Worm (Caenorhabditis elegans) whole organism, young adult: ENCODE data around the gene copd-1.

Experiments
- C06A6.2 ChIP-seq: fragments of 200-800 bp; sonication (Bioruptor generic); conservative IDR thresholded peaks from 2 replicates; pipeline ENCODE4 v1.3.6; 2022; ENCODE audit warnings: missing genetic modification characterization, missing compliant biosample characterization
- D2030.7 ChIP-seq: fragments of 200-800 bp; sonication (Bioruptor generic); IDR thresholded peaks from 2 replicates; pipeline ENCODE4 v1.3.6; 2022; ENCODE audit warnings: missing genetic modification reagents, missing genetic modification characterization, missing compliant biosample characterization
- F23B12.7 ChIP-seq: sonication (generic microtip); optimal IDR thresholded peaks from 2 replicates; lab custom pipeline; 2017; ENCODE audit warnings: missing genetic modification characterization, mild to moderate bottlenecking, missing compliant biosample characterization, antibody characterized with exemption, moderate library complexity; ENCODE audit not compliant: insufficient read depth
- F37B4.10 ChIP-seq: fragments of 200-800 bp; sonication (Bioruptor generic); IDR thresholded peaks from 2 replicates; pipeline ENCODE4 v1.3.6; 2022; ENCODE audit warnings: missing genetic modification characterization, missing compliant biosample characterization
- F52B5.7 ChIP-seq: sonication (generic microtip); optimal IDR thresholded peaks from 2 replicates; lab custom pipeline; 2016; ENCODE audit warnings: mild to moderate bottlenecking, missing genetic modification characterization, missing compliant biosample characterization
- K12H6.12 ChIP-seq: fragments of 200-800 bp; sonication (Bioruptor generic); optimal IDR thresholded peaks from 2 replicates; lab custom pipeline; 2018; ENCODE audit warnings: mild to moderate bottlenecking, missing genetic modification characterization, missing compliant biosample characterization
- T07F8.4 ChIP-seq: sonication (generic microtip); optimal IDR thresholded peaks from 2 replicates; lab custom pipeline; 2016; ENCODE audit warnings: mild to moderate bottlenecking, missing genetic modification characterization, moderate library complexity, missing compliant biosample characterization
- Y53F4B.3 ChIP-seq: fragments of 200-800 bp; sonication (Bioruptor generic); IDR thresholded peaks from 2 replicates; pipeline ENCODE4 v1.3.6; 2022; ENCODE audit warnings: missing genetic modification reagents, missing genetic modification characterization, missing compliant biosample characterization
- Y53G8AR.9 ChIP-seq: fragments of 200-800 bp; sonication (Bioruptor generic); conservative IDR thresholded peaks from 2 replicates; pipeline ENCODE4 v1.3.6; 2022; ENCODE audit warnings: missing genetic modification reagents, missing genetic modification characterization, missing compliant biosample characterization
- Y79H2A.3 ChIP-seq: fragments of 200-800 bp; sonication (Bioruptor generic); conservative IDR thresholded peaks from 2 replicates; pipeline ENCODE4 v1.3.6; 2022; ENCODE audit warnings: missing genetic modification reagents, missing genetic modification characterization, missing compliant biosample characterization
- ZK185.1 ChIP-seq: sonication (generic microtip); optimal IDR thresholded peaks from 2 replicates; lab custom pipeline; 2016; ENCODE audit warnings: mild to moderate bottlenecking, missing genetic modification characterization, missing compliant biosample characterization; ENCODE audit not compliant: poor library complexity, severe bottlenecking
- atf-7 ChIP-seq: sonication (generic microtip); optimal IDR thresholded peaks from 2 replicates; lab custom pipeline; 2017; ENCODE audit warnings: mild to moderate bottlenecking, missing genetic modification characterization, missing compliant biosample characterization
- attf-5 ChIP-seq: fragments of 200-800 bp; sonication (Bioruptor generic); optimal IDR thresholded peaks from 2 replicates; lab custom pipeline; 2018; ENCODE audit warnings: mild to moderate bottlenecking, missing genetic modification characterization, missing compliant biosample characterization
- attf-6 ChIP-seq: fragments of 200-800 bp; sonication (Bioruptor generic); IDR thresholded peaks from 2 replicates; pipeline ENCODE4 v1.3.6; 2022; ENCODE audit warnings: missing genetic modification reagents, missing genetic modification characterization, missing compliant biosample characterization
- cebp-1 ChIP-seq, 2 experiments: fragments of 200-800 bp in 1 of 2; sonication (Bioruptor generic) in 1 of 2; sonication (generic microtip) in 1 of 2; IDR thresholded peaks in 1 of 2; optimal IDR thresholded peaks in 1 of 2; 2 replicates each; pipeline versions ENCODE4 v1.3.6 to Lab custom; 2017 to 2022; ENCODE audit warnings: missing compliant biosample characterization in 2 of 2, missing genetic modification characterization in 2 of 2, mild to moderate bottlenecking in 1 of 2, missing genetic modification reagents in 1 of 2, moderate library complexity in 1 of 2
- ceh-100 ChIP-seq: fragments of 200-800 bp; sonication (Bioruptor generic); IDR thresholded peaks from 2 replicates; pipeline ENCODE4 v1.3.6; 2022; ENCODE audit warnings: missing genetic modification reagents, missing genetic modification characterization, missing compliant biosample characterization
- ceh-27 ChIP-seq: fragments of 200-800 bp; sonication (Bioruptor generic); optimal IDR thresholded peaks from 2 replicates; lab custom pipeline; 2018; ENCODE audit warnings: mild to moderate bottlenecking, missing genetic modification characterization, moderate library complexity, missing compliant biosample characterization
- ceh-40 ChIP-seq: fragments of 200-800 bp; sonication (Bioruptor generic); IDR thresholded peaks from 2 replicates; pipeline ENCODE4 v1.3.6; 2022; ENCODE audit warnings: missing genetic modification characterization, missing compliant biosample characterization
- ceh-79 ChIP-seq: sonication (generic microtip); optimal IDR thresholded peaks from 2 replicates; lab custom pipeline; 2017; ENCODE audit warnings: mild to moderate bottlenecking, missing genetic modification characterization, missing compliant biosample characterization
- dpl-1 ChIP-seq: fragments of 150-350 bp; optimal IDR thresholded peaks from 2 replicates; lab custom pipeline; 2014; ENCODE audit warnings: missing biosample characterization, missing genetic modification reagents, missing genetic modification characterization
- efl-1 ChIP-seq: fragments of 150-350 bp; optimal IDR thresholded peaks from 2 replicates; lab custom pipeline; 2014; ENCODE audit warnings: missing biosample characterization, missing genetic modification reagents, missing genetic modification characterization
- egl-44 ChIP-seq: fragments of 200-800 bp; sonication (Bioruptor generic); IDR thresholded peaks from 2 replicates; pipeline ENCODE4 v1.3.6; 2022; ENCODE audit warnings: missing genetic modification reagents, missing genetic modification characterization, missing compliant biosample characterization
- gei-17 ChIP-seq: fragments of 200-800 bp; sonication (Bioruptor generic); optimal IDR thresholded peaks from 2 replicates; lab custom pipeline; 2018; ENCODE audit warnings: mild to moderate bottlenecking, missing genetic modification characterization, missing compliant biosample characterization
- hlh-12 ChIP-seq: sonication (generic microtip); optimal IDR thresholded peaks from 2 replicates; lab custom pipeline; 2016; ENCODE audit warnings: missing genetic modification characterization, missing compliant biosample characterization
- hlh-26 ChIP-seq: fragments of 200-800 bp; sonication (Bioruptor generic); conservative IDR thresholded peaks from 2 replicates; pipeline ENCODE4 v1.3.6; 2022; ENCODE audit warnings: missing genetic modification reagents, missing genetic modification characterization, missing compliant biosample characterization
- hmg-1.2 ChIP-seq: fragments of 200-800 bp; sonication (Bioruptor generic); IDR thresholded peaks from 2 replicates; pipeline ENCODE4 v1.3.6; 2022; ENCODE audit warnings: missing genetic modification reagents, missing genetic modification characterization, missing compliant biosample characterization
- hsf-1 ChIP-seq: fragments of 200-800 bp; sonication (Bioruptor generic); IDR thresholded peaks from 2 replicates; pipeline ENCODE4 v1.3.6; 2022; ENCODE audit warnings: missing genetic modification reagents, missing genetic modification characterization, missing compliant biosample characterization
- lag-1 ChIP-seq: fragments of 200-800 bp; sonication (Bioruptor generic); IDR thresholded peaks from 2 replicates; pipeline ENCODE4 v1.3.6; 2022; ENCODE audit warnings: missing genetic modification reagents, missing genetic modification characterization, missing compliant biosample characterization
- let-526 ChIP-seq: fragments of 200-800 bp; sonication (Bioruptor generic); IDR thresholded peaks from 2 replicates; pipeline ENCODE4 v1.3.6; 2022; ENCODE audit warnings: missing genetic modification reagents, missing genetic modification characterization, missing compliant biosample characterization
- lin-26 ChIP-seq: fragments of 200-800 bp; sonication (Bioruptor generic); IDR thresholded peaks from 2 replicates; pipeline ENCODE4 v1.3.6; 2022; ENCODE audit warnings: missing genetic modification reagents, missing genetic modification characterization, missing compliant biosample characterization
- lsl-1 ChIP-seq: fragments of 200-800 bp; sonication (Bioruptor generic); optimal IDR thresholded peaks from 2 replicates; lab custom pipeline; 2018; ENCODE audit warnings: mild to moderate bottlenecking, missing genetic modification characterization, moderate library complexity, missing compliant biosample characterization
- lsy-27 ChIP-seq: sonication (generic microtip); optimal IDR thresholded peaks from 2 replicates; lab custom pipeline; 2017; ENCODE audit warnings: missing genetic modification characterization, mild to moderate bottlenecking, missing compliant biosample characterization, antibody characterized with exemption, missing genotype, borderline replicate concordance; ENCODE audit not compliant: insufficient read depth
- madf-6 ChIP-seq: fragments of 200-800 bp; sonication (Bioruptor generic); IDR thresholded peaks from 2 replicates; pipeline ENCODE4 v1.3.6; 2022; ENCODE audit warnings: missing genetic modification reagents, missing genetic modification characterization, missing compliant biosample characterization
- madf-8 ChIP-seq: fragments of 200-800 bp; sonication (Bioruptor generic); conservative IDR thresholded peaks from 2 replicates; pipeline ENCODE4 v1.3.6; 2022; ENCODE audit warnings: missing genetic modification reagents, missing genetic modification characterization, missing compliant biosample characterization
- nhr-120 ChIP-seq: fragments of 200-800 bp; sonication (Bioruptor generic); IDR thresholded peaks from 2 replicates; pipeline ENCODE4 v1.3.6; 2022; ENCODE audit warnings: missing genetic modification characterization, missing compliant biosample characterization
- nhr-90 ChIP-seq: sonication (generic microtip); optimal IDR thresholded peaks from 2 replicates; lab custom pipeline; 2016; ENCODE audit warnings: missing genotype, mild to moderate bottlenecking, missing genetic modification characterization, missing compliant biosample characterization
- pbrm-1 ChIP-seq: fragments of 200-800 bp; sonication (Bioruptor generic); IDR thresholded peaks from 2 replicates; pipeline ENCODE4 v1.3.6; 2022; ENCODE audit warnings: missing genetic modification reagents, missing genetic modification characterization, missing compliant biosample characterization
- pha-4 ChIP-seq: fragments of 150-350 bp; sonication (generic microtip); optimal IDR thresholded peaks from 2 replicates; lab custom pipeline; 2014; ENCODE audit warnings: missing biosample characterization, missing genetic modification reagents, missing genetic modification characterization
- rcor-1 ChIP-seq: fragments of 200-800 bp; sonication (Bioruptor generic); IDR thresholded peaks from 2 replicates; pipeline ENCODE4 v1.3.6; 2022; ENCODE audit warnings: missing genetic modification reagents, missing genetic modification characterization, missing compliant biosample characterization
- rpc-1 ChIP-seq, 2 experiments: fragments of 150-350 bp in 1 of 2; sonication (generic microtip) in 1 of 2; optimal IDR thresholded peaks; 2 replicates each; lab custom pipeline; 2014 to 2018; ENCODE audit warnings: missing biosample characterization in 1 of 2, missing genetic modification characterization in 1 of 2, missing genetic modification reagents in 1 of 2, missing genotype in 1 of 2
- snpc-1.1 ChIP-seq: sonication (generic microtip); optimal IDR thresholded peaks from 2 replicates; lab custom pipeline; 2017; ENCODE audit warnings: missing genetic modification characterization, mild to moderate bottlenecking, missing compliant biosample characterization, antibody characterized with exemption, moderate library complexity, missing genotype, missing genetic modification reagents; ENCODE audit not compliant: insufficient read depth
- snpc-3.4 ChIP-seq: sonication (generic microtip); optimal IDR thresholded peaks from 2 replicates; lab custom pipeline; 2017; ENCODE audit warnings: missing genetic modification characterization, mild to moderate bottlenecking, missing compliant biosample characterization, antibody characterized with exemption, moderate library complexity, missing genotype, missing genetic modification reagents
- sptf-2 ChIP-seq: fragments of 200-800 bp; sonication (Bioruptor generic); optimal IDR thresholded peaks from 2 replicates; lab custom pipeline; 2018; ENCODE audit warnings: mild to moderate bottlenecking, missing genetic modification characterization, missing compliant biosample characterization
- tlf-1 ChIP-seq: fragments of 200-800 bp; sonication (Bioruptor generic); optimal IDR thresholded peaks from 2 replicates; lab custom pipeline; 2018; ENCODE audit warnings: mild to moderate bottlenecking, missing genetic modification characterization, missing compliant biosample characterization
- zim-3 ChIP-seq: sonication (generic microtip); optimal IDR thresholded peaks from 2 replicates; lab custom pipeline; 2017; ENCODE audit warnings: mild to moderate bottlenecking, missing genetic modification characterization, moderate library complexity, missing compliant biosample characterization
- ztf-25 ChIP-seq: fragments of 200-800 bp; sonication (Bioruptor generic); IDR thresholded peaks from 2 replicates; pipeline ENCODE4 v1.3.6; 2022; ENCODE audit warnings: missing genetic modification reagents, missing genetic modification characterization, missing compliant biosample characterization
- ztf-28 ChIP-seq: fragments of 200-800 bp; sonication (Bioruptor generic); IDR thresholded peaks from 2 replicates; pipeline ENCODE4 v1.3.6; 2022; ENCODE audit warnings: missing genetic modification reagents, missing genetic modification characterization, missing compliant biosample characterization

copd-1 gene

DNA sequence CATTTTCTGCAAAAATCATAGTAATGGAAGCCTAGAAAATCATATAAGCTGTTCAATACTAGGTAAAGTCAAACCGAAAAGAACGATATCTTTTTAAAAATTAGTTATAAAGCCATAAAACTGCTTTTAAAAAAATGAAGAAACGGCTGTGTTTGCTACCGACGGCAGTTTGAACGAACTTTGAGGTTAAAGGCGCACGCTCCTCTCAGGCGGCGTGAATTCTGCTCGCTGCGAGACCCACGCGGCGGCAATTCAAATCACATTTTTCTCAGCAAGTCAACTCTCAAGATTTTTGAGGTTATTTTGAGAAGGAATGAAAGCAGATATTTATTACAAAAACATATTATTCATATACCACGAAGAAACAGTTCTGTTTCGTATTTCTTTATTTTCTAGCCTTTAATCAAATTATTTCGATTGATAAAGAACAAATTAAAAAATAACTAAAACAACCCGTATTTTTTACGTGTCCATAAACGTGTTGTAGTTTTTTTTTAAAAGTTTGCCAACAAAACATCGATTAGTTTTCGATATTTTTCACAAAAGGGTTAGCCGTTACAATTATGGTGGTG lies 16.6 kb downstream of the copd-1 start, which contains the start of the genes mdh-2 and F20H11.4 (continued):
- TF ChIP-seq snpc-3.4 (tag; lab: Kevin White, UChicago) (peak; percentile 17), cebp-1 (GFP tag; IDR thresholded peaks at IDR 0.05; lab: Robert Waterston, UW) (no peak), cebp-1 (tag; optimal IDR thresholded peaks at IDR 0.05; lab: Kevin White, UChicago) (no peak), D2030.7 (peak; percentile 43; the same call in 1 of the 2 replicates), lag-1 (GFP tag; lab: Robert Waterston, UW) (no peak), efl-1 (peak; percentile 92), hmg-1.2 (no peak; the same call in 1 of the 2 replicates), let-526 (GFP tag; lab: Robert Waterston, UW) (no peak), nhr-120 (GFP tag; lab: Robert Waterston, UW) (no peak), ztf-28 (GFP tag; lab: Robert Waterston, UW) (no peak), rcor-1 (no peak), lsl-1 (GFP tag; lab: Kevin White, UChicago) (peak; percentile 62), madf-8 (peak; percentile 12; the same call in 1 of the 2 replicates), snpc-1.1 (tag; lab: Kevin White, UChicago) (no peak), hlh-12 (no peak), ztf-25 (no peak), atf-7 (tag; lab: Kevin White, UChicago) (no peak), F37B4.10 (GFP tag; lab: Robert Waterston, UW) (no peak), rpc-1 (optimal IDR thresholded peaks at IDR 0.05; lab: Kevin White, UChicago) (no peak), rpc-1 (tag; optimal IDR thresholded peaks at IDR 0.05; lab: Kevin White, UChicago) (no peak), attf-6 (GFP tag; lab: Robert Waterston, UW) (no peak), tlf-1 (GFP tag; lab: Kevin White, UChicago) (peak; percentile 37), pbrm-1 (peak; percentile 42; the same call in 1 of the 2 replicates), hsf-1 (GFP tag; lab: Robert Waterston, UW) (no peak), madf-6 (GFP tag; lab: Robert Waterston, UW) (peak; percentile 76), sptf-2 (GFP tag; lab: Kevin White, UChicago) (no peak), ceh-27 (GFP tag; lab: Kevin White, UChicago) (peak; percentile 50), F23B12.7 (peak; percentile 81), zim-3 (tag; lab: Kevin White, UChicago) (no peak), Y53G8AR.9 (GFP tag; lab: Robert Waterston, UW) (0 out of 2 replicates have a peak, but pooled peaks have one; percentile 18), K12H6.12 (no peak), ceh-40 (GFP tag; lab: Robert Waterston, UW) (no peak), lin-26 (GFP tag; lab: Robert Waterston, UW) (no peak), pha-4 (tag; lab: Kevin White, UChicago) (no peak), T07F8.4 (no peak), Y53F4B.3 (GFP tag; lab: Robert Waterston, UW) (no peak), hlh-26 (GFP tag; lab: Robert Waterston, UW) (no peak), F52B5.7 (tag; lab: Kevin White, UChicago) (no peak), egl-44 (GFP tag; lab: Robert Waterston, UW) (no peak), attf-5 (GFP tag; lab: Kevin White, UChicago) (peak; percentile 64), lsy-27 (tag; lab: Kevin White, UChicago) (no peak), dpl-1 (peak; percentile 91), ceh-79 (tag; lab: Kevin White, UChicago) (no peak), ZK185.1 (tag; lab: Kevin White, UChicago) (peak; percentile 57), Y79H2A.3 (GFP tag; lab: Robert Waterston, UW) (no peak), gei-17 (no peak), nhr-90 (tag; lab: Kevin White, UChicago) (no peak), C06A6.2 (GFP tag; lab: Robert Waterston, UW) (no peak), ceh-100 (GFP tag; lab: Robert Waterston, UW) (no peak)
